Worm (Caenorhabditis elegans) whole organism, late embryonic: ENCODE results near the gene pak-2.

ENCODE experiments used
- K02D7.2 ChIP-seq: sonication (generic microtip); optimal IDR thresholded peaks from 2 replicates; lab custom pipeline; 2017; ENCODE audit warnings: mild to moderate bottlenecking, missing genetic modification characterization, missing compliant biosample characterization
- K09A11.1 ChIP-seq: sonication (generic microtip); optimal IDR thresholded peaks from 2 replicates; lab custom pipeline; 2017; ENCODE audit warnings: antibody characterized with exemption, mild to moderate bottlenecking, missing genetic modification characterization, missing compliant biosample characterization; ENCODE audit not compliant: insufficient read depth
- T23F11.4 ChIP-seq: fragments of 200-800 bp; sonication (Bioruptor generic); optimal IDR thresholded peaks from 2 replicates; lab custom pipeline; 2018; ENCODE audit warnings: mild to moderate bottlenecking, missing genetic modification characterization, missing compliant biosample characterization
- ahr-1 ChIP-seq: sonication (generic microtip); optimal IDR thresholded peaks from 2 replicates; lab custom pipeline; 2016; ENCODE audit warnings: missing genetic modification characterization, missing compliant biosample characterization
- ama-1 ChIP-seq: fragments of 150-350 bp; optimal IDR thresholded peaks from 2 replicates; lab custom pipeline; 2014
- ceh-18 ChIP-seq: sonication (generic microtip); optimal IDR thresholded peaks from 2 replicates; lab custom pipeline; 2016; ENCODE audit warnings: missing genetic modification characterization, missing compliant biosample characterization
- ceh-19 ChIP-seq: fragments of 200-800 bp; sonication (Bioruptor generic); optimal IDR thresholded peaks from 2 replicates; lab custom pipeline; 2018; ENCODE audit warnings: mild to moderate bottlenecking, missing genetic modification characterization, missing compliant biosample characterization
- ceh-30 ChIP-seq: fragments of 150-350 bp; optimal IDR thresholded peaks from 2 replicates; lab custom pipeline; 2014; ENCODE audit warnings: missing biosample characterization, missing genetic modification characterization
- ceh-31 ChIP-seq: sonication (generic microtip); optimal IDR thresholded peaks from 2 replicates; lab custom pipeline; 2016; ENCODE audit warnings: missing genetic modification characterization, missing compliant biosample characterization
- ceh-45 ChIP-seq: fragments of 200-800 bp; sonication (Bioruptor generic); IDR thresholded peaks from 2 replicates; pipeline ENCODE4 v1.3.6; 2022; ENCODE audit warnings: missing genetic modification reagents, missing genetic modification characterization, missing compliant biosample characterization
- ceh-48 ChIP-seq: sonication (generic microtip); optimal IDR thresholded peaks from 2 replicates; lab custom pipeline; 2016; ENCODE audit warnings: missing genetic modification characterization, inconsistent platforms, missing compliant biosample characterization
- ceh-6 ChIP-seq: fragments of 200-800 bp; sonication (Bioruptor generic); optimal IDR thresholded peaks from 2 replicates; lab custom pipeline; 2018; ENCODE audit warnings: mild to moderate bottlenecking, missing genetic modification characterization, missing compliant biosample characterization
- ceh-9 ChIP-seq: sonication (generic microtip); optimal IDR thresholded peaks from 2 replicates; lab custom pipeline; 2016; ENCODE audit warnings: mild to moderate bottlenecking, missing genetic modification characterization, inconsistent platforms, missing compliant biosample characterization
- dmd-4 ChIP-seq: sonication (generic microtip); optimal IDR thresholded peaks from 2 replicates; lab custom pipeline; 2016; ENCODE audit warnings: borderline replicate concordance, missing genetic modification characterization, missing compliant biosample characterization
- elt-2 ChIP-seq: sonication (generic microtip); optimal IDR thresholded peaks from 2 replicates; lab custom pipeline; 2016; ENCODE audit warnings: missing genetic modification reagents, missing genetic modification characterization, missing compliant biosample characterization
- elt-4 ChIP-seq: sonication (generic microtip); optimal IDR thresholded peaks from 2 replicates; lab custom pipeline; 2016; ENCODE audit warnings: missing genetic modification characterization, missing compliant biosample characterization
- ets-4 ChIP-seq: sonication (generic microtip); optimal IDR thresholded peaks from 2 replicates; lab custom pipeline; 2016; ENCODE audit warnings: missing genetic modification characterization, missing compliant biosample characterization
- fax-1 ChIP-seq: sonication (generic microtip); optimal IDR thresholded peaks from 2 replicates; lab custom pipeline; 2016; ENCODE audit warnings: missing genotype, missing genetic modification characterization, missing compliant biosample characterization
- hlh-6 ChIP-seq: sonication (generic microtip); optimal IDR thresholded peaks from 2 replicates; lab custom pipeline; 2016; ENCODE audit warnings: missing genotype, missing genetic modification characterization, missing compliant biosample characterization
- hlh-8 ChIP-seq: sonication (generic microtip); optimal IDR thresholded peaks from 2 replicates; lab custom pipeline; 2016; ENCODE audit warnings: missing genotype, missing genetic modification characterization, missing compliant biosample characterization
- lim-6 ChIP-seq: sonication (generic microtip); optimal IDR thresholded peaks from 2 replicates; lab custom pipeline; 2016; ENCODE audit warnings: missing genetic modification characterization, missing compliant biosample characterization
- mec-3 ChIP-seq: sonication (generic microtip); optimal IDR thresholded peaks from 2 replicates; lab custom pipeline; 2016; ENCODE audit warnings: borderline replicate concordance, missing genetic modification characterization, missing compliant biosample characterization
- nfya-1 ChIP-seq: sonication (generic microtip); optimal IDR thresholded peaks from 2 replicates; lab custom pipeline; 2017; ENCODE audit warnings: missing genetic modification characterization, mild to moderate bottlenecking, missing compliant biosample characterization, antibody characterized with exemption, moderate library complexity
- nhr-11 ChIP-seq: fragments of 150-350 bp; optimal IDR thresholded peaks from 2 replicates; lab custom pipeline; 2014; ENCODE audit warnings: missing biosample characterization, missing genetic modification characterization
- npax-4 ChIP-seq: sonication (generic microtip); optimal IDR thresholded peaks from 2 replicates; lab custom pipeline; 2016; ENCODE audit warnings: missing genetic modification characterization, missing compliant biosample characterization
- odd-2 ChIP-seq: sonication (generic microtip); optimal IDR thresholded peaks from 2 replicates; lab custom pipeline; 2017; ENCODE audit warnings: antibody characterized with exemption, mild to moderate bottlenecking, missing genetic modification characterization, missing compliant biosample characterization
- pha-4 ChIP-seq: fragments of 150-350 bp; optimal IDR thresholded peaks from 2 replicates; lab custom pipeline; 2018; ENCODE audit warnings: missing biosample characterization, missing genetic modification reagents, missing genetic modification characterization
- pqm-1 ChIP-seq: sonication (generic microtip); optimal IDR thresholded peaks from 2 replicates; lab custom pipeline; 2016; ENCODE audit warnings: missing genetic modification characterization, missing compliant biosample characterization
- pros-1 ChIP-seq: fragments of 150-350 bp; optimal IDR thresholded peaks from 2 replicates; lab custom pipeline; 2014; ENCODE audit warnings: missing biosample characterization, missing genetic modification reagents, missing genetic modification characterization
- ref-2 ChIP-seq: sonication (generic microtip); optimal IDR thresholded peaks from 2 replicates; lab custom pipeline; 2016; ENCODE audit warnings: missing genetic modification characterization, missing compliant biosample characterization
- rnt-1 ChIP-seq: sonication (generic microtip); optimal IDR thresholded peaks from 2 replicates; lab custom pipeline; 2016; ENCODE audit warnings: missing genetic modification characterization, missing compliant biosample characterization
- sdc-2 ChIP-seq: sonication (generic microtip); optimal IDR thresholded peaks from 2 replicates; lab custom pipeline; 2016; ENCODE audit warnings: missing genotype, missing genetic modification characterization, missing compliant biosample characterization
- sox-4 ChIP-seq: sonication (generic microtip); optimal IDR thresholded peaks from 2 replicates; lab custom pipeline; 2017; ENCODE audit warnings: mild to moderate bottlenecking, missing genetic modification characterization, inconsistent platforms, missing compliant biosample characterization
- syd-9 ChIP-seq: sonication (generic microtip); optimal IDR thresholded peaks from 2 replicates; lab custom pipeline; 2016; ENCODE audit warnings: mild to moderate bottlenecking, missing genetic modification characterization, moderate library complexity, missing compliant biosample characterization
- tbx-7 ChIP-seq: sonication (generic microtip); optimal IDR thresholded peaks from 2 replicates; lab custom pipeline; 2016; ENCODE audit warnings: missing genotype, missing genetic modification characterization, missing compliant biosample characterization
- ttx-3 ChIP-seq: sonication (generic microtip); optimal IDR thresholded peaks from 2 replicates; lab custom pipeline; 2016; ENCODE audit warnings: missing genetic modification reagents, missing genetic modification characterization, missing compliant biosample characterization
- unc-3 ChIP-seq, 2 experiments: fragments of 200-800 bp in 1 of 2; sonication (Bioruptor generic) in 1 of 2; sonication (generic microtip) in 1 of 2; conservative IDR thresholded peaks in 1 of 2; optimal IDR thresholded peaks in 1 of 2; 2 replicates each; pipeline versions ENCODE4 v1.3.6 to Lab custom; 2016 to 2022; ENCODE audit warnings: missing compliant biosample characterization in 2 of 2, missing genetic modification characterization in 2 of 2, missing genetic modification reagents in 1 of 2
- unc-42 ChIP-seq: sonication (generic microtip); optimal IDR thresholded peaks from 2 replicates; lab custom pipeline; 2016; ENCODE audit warnings: missing genotype, missing genetic modification characterization, missing compliant biosample characterization
- unc-55 ChIP-seq: sonication (generic microtip); optimal IDR thresholded peaks from 2 replicates; lab custom pipeline; 2017; ENCODE audit warnings: missing biosample characterization, missing genetic modification reagents, missing genetic modification characterization
- unc-86 ChIP-seq: sonication (generic microtip); optimal IDR thresholded peaks from 2 replicates; lab custom pipeline; 2016; ENCODE audit warnings: missing genetic modification characterization, missing compliant biosample characterization
- zip-5 ChIP-seq: sonication (generic microtip); optimal IDR thresholded peaks from 2 replicates; lab custom pipeline; 2016; ENCODE audit warnings: missing genetic modification characterization, missing compliant biosample characterization
- ztf-16 ChIP-seq: sonication (generic microtip); optimal IDR thresholded peaks from 2 replicates; lab custom pipeline; 2017; ENCODE audit warnings: missing genetic modification characterization, missing compliant biosample characterization

Gene pak-2

DNA sequence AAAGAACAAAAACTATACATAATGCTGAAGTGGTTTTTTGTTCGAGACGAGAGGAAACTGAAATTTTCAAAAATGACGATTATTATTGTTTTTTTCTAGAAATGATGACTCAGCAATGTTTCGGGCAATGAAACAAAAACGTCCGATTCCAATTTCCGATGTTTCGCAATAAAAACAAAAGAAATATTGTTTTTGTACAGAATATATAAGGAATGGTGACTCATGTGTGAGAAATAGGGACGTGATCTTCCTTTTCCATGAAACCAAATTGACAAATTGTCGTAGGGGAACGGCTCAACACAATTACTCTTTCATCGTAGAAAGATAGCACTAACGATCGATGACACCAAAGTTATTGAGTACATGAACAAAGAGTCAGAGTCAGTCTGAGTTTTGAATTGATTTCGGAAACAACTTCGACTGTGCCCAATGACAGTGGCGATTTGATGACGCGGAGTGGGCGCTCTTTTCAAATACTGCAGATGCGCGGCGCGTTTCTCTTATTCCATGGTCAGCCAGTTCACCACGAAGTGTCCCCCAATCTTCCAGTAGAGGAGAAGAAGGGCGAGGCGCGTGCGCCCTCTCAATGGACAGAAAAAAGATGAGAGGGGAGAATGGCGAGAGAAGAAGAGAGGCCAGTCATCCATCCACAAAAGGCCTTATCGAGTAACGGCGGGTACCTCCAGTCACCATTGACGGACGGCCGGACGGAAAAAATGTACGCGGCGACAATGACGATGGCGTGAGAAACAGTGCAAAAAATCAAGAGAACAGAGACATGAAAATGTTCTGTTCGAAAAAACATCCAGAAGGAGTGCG is 36.2 kb upstream of the pak-2 start:
- TF ChIP-seq ztf-16 (tag; lab: Kevin White, UChicago) (no peak), ceh-18 (tag; lab: Kevin White, UChicago) (peak; percentile 13), sox-4 (tag; lab: Kevin White, UChicago) (no peak), ref-2 (tag; lab: Kevin White, UChicago) (peak; percentile 14), odd-2 (tag; lab: Kevin White, UChicago) (no peak), elt-4 (tag; lab: Kevin White, UChicago) (peak; percentile 54), unc-42 (peak; percentile 25), sdc-2 (tag; lab: Kevin White, UChicago) (peak; percentile 26), ceh-45 (GFP tag; lab: Robert Waterston, UW) (no peak), unc-3 (GFP tag; conservative IDR thresholded peaks at IDR 0.05; lab: Robert Waterston, UW) (no peak), unc-3 (tag; optimal IDR thresholded peaks at IDR 0.05; lab: Kevin White, UChicago) (no peak), nfya-1 (tag; lab: Kevin White, UChicago) (peak; percentile 23), ceh-31 (tag; lab: Kevin White, UChicago) (peak; percentile 31), hlh-6 (tag; lab: Kevin White, UChicago) (peak; percentile 32), ceh-48 (tag; lab: Kevin White, UChicago) (no peak), nhr-11 (tag; lab: Kevin White, UChicago) (no peak)

- TF ChIP-seq npax-4 (no peak), sdc-2 (tag; lab: Kevin White, UChicago) (no peak), K02D7.2 (no peak), unc-55 (GFP tag; lab: Kevin White, UChicago) (peak; percentile 27), ahr-1 (no peak), syd-9 (no peak), T23F11.4 (GFP tag; lab: Kevin White, UChicago) (no peak), rnt-1 (tag; lab: Kevin White, UChicago) (peak; percentile 67), elt-2 (no peak), unc-42 (no peak), nfya-1 (tag; lab: Kevin White, UChicago) (peak; percentile 53), ceh-30 (tag; lab: Kevin White, UChicago) (no peak), ttx-3 (tag; lab: Kevin White, UChicago) (no peak), ceh-6 (GFP tag; lab: Kevin White, UChicago) (no peak), ama-1 (lab: Kevin White, UChicago) (no peak), dmd-4 (tag; lab: Kevin White, UChicago) (no peak), ceh-18 (tag; lab: Kevin White, UChicago) (peak; percentile 92), ztf-16 (tag; lab: Kevin White, UChicago) (no peak), mec-3 (tag; lab: Kevin White, UChicago) (no peak), tbx-7 (no peak)
Measured at ce11 chrV:11074448-11074847, 35.2 kb upstream of the pak-2 start, which contains the start of gene act-3. act-3 (minus strand) TSS chrV:11074498.

- TF ChIP-seq unc-55 (GFP tag; lab: Kevin White, UChicago) (peak; percentile 2), ceh-18 (tag; lab: Kevin White, UChicago) (peak; percentile 4), K09A11.1 (no peak)
Measured at ce11 chrV:11073354-11073753, 34.1 kb upstream of the pak-2 start.

- TF ChIP-seq ceh-9 (tag; lab: Kevin White, UChicago) (no peak), ets-4 (tag; lab: Kevin White, UChicago) (no peak), ceh-48 (tag; lab: Kevin White, UChicago) (no peak), ceh-19 (no peak), elt-4 (tag; lab: Kevin White, UChicago) (no peak), fax-1 (tag; lab: Kevin White, UChicago) (no peak), unc-3 (GFP tag; conservative IDR thresholded peaks at IDR 0.05; lab: Robert Waterston, UW) (no peak), unc-3 (tag; optimal IDR thresholded peaks at IDR 0.05; lab: Kevin White, UChicago) (no peak), pqm-1 (no peak), lim-6 (tag; lab: Kevin White, UChicago) (no peak), dmd-4 (tag; lab: Kevin White, UChicago) (no peak), unc-86 (no peak), hlh-8 (tag; lab: Kevin White, UChicago) (no peak), mec-3 (tag; lab: Kevin White, UChicago) (no peak), pros-1 (tag; lab: Kevin White, UChicago) (no peak), pha-4 (no peak), zip-5 (tag; lab: Kevin White, UChicago) (no peak), ceh-18 (tag; lab: Kevin White, UChicago) (no peak)
Measured at ce11 chrV:11071453-11071852, 32.2 kb upstream of the pak-2 start.
